Worm (Caenorhabditis elegans) whole organism, mixed stage, embryonic: ENCODE measurements around the gene ifa-4.

Experiments
- bed-3 ChIP-seq: fragments of 200-800 bp; sonication (Bioruptor generic); optimal IDR thresholded peaks from 3 replicates; lab custom pipeline; 2018; ENCODE audit warnings: mild to moderate bottlenecking, missing genetic modification characterization, moderate library complexity, missing compliant biosample characterization
- ces-1 ChIP-seq: fragments of 150-350 bp; optimal IDR thresholded peaks from 2 replicates; lab custom pipeline; 2014; ENCODE audit warnings: missing biosample characterization, missing genetic modification reagents, missing genetic modification characterization
- cnd-1 ChIP-seq: fragments of 200-800 bp; sonication (Bioruptor generic); optimal IDR thresholded peaks from 2 replicates; lab custom pipeline; 2018; ENCODE audit warnings: mild to moderate bottlenecking, missing genetic modification characterization, missing compliant biosample characterization
- elt-1 ChIP-seq: sonication (generic microtip); optimal IDR thresholded peaks from 2 replicates; lab custom pipeline; 2017; ENCODE audit warnings: missing genetic modification characterization, mild to moderate bottlenecking, missing compliant biosample characterization, antibody characterized with exemption, moderate library complexity, borderline replicate concordance; ENCODE audit not compliant: insufficient read depth
- ham-2 ChIP-seq: fragments of 200-800 bp; sonication (Bioruptor generic); optimal IDR thresholded peaks from 2 replicates; lab custom pipeline; 2018; ENCODE audit warnings: mild to moderate bottlenecking, missing genetic modification characterization, missing compliant biosample characterization
- lin-32 ChIP-seq: fragments of 200-800 bp; sonication (Bioruptor generic); optimal IDR thresholded peaks from 2 replicates; lab custom pipeline; 2018; ENCODE audit warnings: mild to moderate bottlenecking, missing genetic modification characterization, missing compliant biosample characterization
- mab-5 ChIP-seq: fragments of 150-350 bp; optimal IDR thresholded peaks from 2 replicates; lab custom pipeline; 2014; ENCODE audit warnings: missing biosample characterization, missing genetic modification characterization
- nhr-12 ChIP-seq: fragments of 150-350 bp; optimal IDR thresholded peaks from 2 replicates; lab custom pipeline; 2014; ENCODE audit warnings: missing biosample characterization, missing genetic modification characterization
- nhr-2 ChIP-seq: fragments of 150-350 bp; optimal IDR thresholded peaks from 2 replicates; lab custom pipeline; 2014; ENCODE audit warnings: missing biosample characterization, missing genetic modification characterization
- nhr-237 ChIP-seq: fragments of 150-350 bp; optimal IDR thresholded peaks from 2 replicates; lab custom pipeline; 2014; ENCODE audit warnings: missing biosample characterization, missing genetic modification characterization
- nhr-28 ChIP-seq: fragments of 150-350 bp; optimal IDR thresholded peaks from 2 replicates; lab custom pipeline; 2014; ENCODE audit warnings: missing biosample characterization, missing genetic modification characterization
- nhr-76 ChIP-seq: sonication (generic microtip); optimal IDR thresholded peaks from 2 replicates; lab custom pipeline; 2017; ENCODE audit warnings: missing biosample characterization, missing genetic modification characterization
- pha-4 ChIP-seq: fragments of 150-350 bp; optimal IDR thresholded peaks from 2 replicates; lab custom pipeline; 2018; ENCODE audit warnings: missing biosample characterization, missing genetic modification reagents, missing genetic modification characterization
- snpc-4 ChIP-seq: fragments of 150-350 bp; optimal IDR thresholded peaks from 2 replicates; lab custom pipeline; 2014; ENCODE audit warnings: missing biosample characterization, missing genetic modification characterization
- sptf-1 ChIP-seq: sonication (generic microtip); optimal IDR thresholded peaks from 2 replicates; lab custom pipeline; 2017; ENCODE audit warnings: mild to moderate bottlenecking, missing genetic modification characterization, moderate library complexity, missing compliant biosample characterization
- tbx-8 ChIP-seq: fragments of 200-800 bp; sonication (Bioruptor generic); optimal IDR thresholded peaks from 2 replicates; lab custom pipeline; 2018; ENCODE audit warnings: mild to moderate bottlenecking, missing genetic modification characterization, moderate library complexity, missing compliant biosample characterization
- unc-120 ChIP-seq: sonication (generic microtip); optimal IDR thresholded peaks from 2 replicates; lab custom pipeline; 2017; ENCODE audit warnings: missing genetic modification characterization, missing compliant biosample characterization; ENCODE audit not compliant: poor library complexity, severe bottlenecking
- unc-62 ChIP-seq: fragments of 150-350 bp; optimal IDR thresholded peaks from 2 replicates; lab custom pipeline; 2014; ENCODE audit warnings: missing biosample characterization, missing genetic modification reagents, missing genetic modification characterization
- zip-8 ChIP-seq: fragments of 150-350 bp; optimal IDR thresholded peaks from 2 replicates; lab custom pipeline; 2014; ENCODE audit warnings: missing biosample characterization, missing genetic modification characterization

The ifa-4 gene

ce11 chrX:4865798-4866197, 50.0 kb downstream of the ifa-4 start, which contains the start of gene ntc-1:
ntc-1 (plus strand) TSS chrX:4866098.
- TF ChIP-seq unc-120 (tag; lab: Kevin White, UChicago) (no peak), nhr-237 (no peak), tbx-8 (GFP tag; lab: Kevin White, UChicago) (no peak), snpc-4 (tag; lab: Kevin White, UChicago) (no peak), nhr-2 (tag; lab: Kevin White, UChicago) (no peak), ces-1 (GFP tag; lab: Kevin White, UChicago) (no peak), unc-62 (GFP tag; lab: Kevin White, UChicago) (no peak), ham-2 (no peak), zip-8 (tag; lab: Kevin White, UChicago) (no peak), elt-1 (no peak), pha-4 (no peak), mab-5 (tag; lab: Kevin White, UChicago) (no peak), lin-32 (GFP tag; lab: Kevin White, UChicago) (no peak), cnd-1 (tag; lab: Kevin White, UChicago) (no peak), nhr-12 (tag; lab: Kevin White, UChicago) (no peak)

ce11 chrX:4864214-4864613, 51.6 kb downstream of the ifa-4 start:
- no peak for TF ChIP-seq bed-3
- no peak for TF ChIP-seq sptf-1 (tag; lab: Kevin White, UChicago)
- no peak for TF ChIP-seq nhr-28 (tag; lab: Kevin White, UChicago)
- TF ChIP-seq nhr-76 (tag; lab: Kevin White, UChicago), result no peak
- no peak for TF ChIP-seq pha-4
- no peak for TF ChIP-seq nhr-237
- TF ChIP-seq zip-8 (tag; lab: Kevin White, UChicago), result no peak
